Fruit fly (Drosophila melanogaster): Measurements from ENCODE around the gene CG42729.

The CG42729 gene

DNA sequence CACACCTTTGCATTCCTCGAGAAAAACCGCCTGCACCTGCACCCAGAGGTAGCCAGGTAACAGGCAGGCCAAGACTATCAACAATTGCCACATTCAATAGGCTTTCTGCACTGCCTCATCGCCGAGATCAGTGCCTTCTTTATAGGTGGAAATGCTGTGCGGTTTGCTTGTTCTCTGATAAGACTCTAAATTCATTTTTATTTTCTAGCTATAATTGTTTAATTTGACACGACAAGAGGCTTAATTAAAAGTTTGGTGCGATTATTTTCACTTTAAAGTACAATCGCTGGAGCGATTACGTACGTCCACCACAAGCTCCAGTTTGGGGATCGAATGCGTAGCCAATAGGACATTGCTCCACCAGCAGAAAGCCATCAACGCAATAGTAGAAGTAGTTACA is at the start of gene CG42729:
Gene CG42729 (minus strand): TSS at position 101 of the 400 bp plus-strand sequence.
- TF ChIP-seq Pif1A (GFP tag; optimal IDR thresholded peaks at IDR 0.05) (no peak), CG8159 (tag; optimal IDR thresholded peaks at IDR 0.05) (no peak), CG34367 (tag; optimal IDR thresholded peaks at IDR 0.05) (no peak), CG4496 (GFP tag; IDR thresholded peaks at IDR 0.05) (no peak), D1 (tag; optimal IDR thresholded peaks at IDR 0.05) (no peak), Pif1B (GFP tag; optimal IDR thresholded peaks at IDR 0.05) (no peak), CG10348 (GFP tag; IDR thresholded peaks at IDR 0.05) (no peak), Ets98B (GFP tag; IDR thresholded peaks at IDR 0.05) (no peak), Snoo (tag; optimal IDR thresholded peaks at IDR 0.05) (no peak), CG15710 (tag; optimal IDR thresholded peaks at IDR 0.05) (no peak), EcR (GFP tag; optimal IDR thresholded peaks at IDR 0.05) (no peak), CG14655 (GFP tag; optimal IDR thresholded peaks at IDR 0.05) (no peak), gl (tag; optimal IDR thresholded peaks at IDR 0.05) (no peak), CG32121 (GFP tag; IDR thresholded peaks at IDR 0.05) (no peak), rn (GFP tag; IDR thresholded peaks at IDR 0.05) (no peak), fd96Ca (GFP tag; IDR thresholded peaks at IDR 0.05) (no peak), CG9948 (tag; optimal IDR thresholded peaks at IDR 0.05) (no peak)

DNA sequence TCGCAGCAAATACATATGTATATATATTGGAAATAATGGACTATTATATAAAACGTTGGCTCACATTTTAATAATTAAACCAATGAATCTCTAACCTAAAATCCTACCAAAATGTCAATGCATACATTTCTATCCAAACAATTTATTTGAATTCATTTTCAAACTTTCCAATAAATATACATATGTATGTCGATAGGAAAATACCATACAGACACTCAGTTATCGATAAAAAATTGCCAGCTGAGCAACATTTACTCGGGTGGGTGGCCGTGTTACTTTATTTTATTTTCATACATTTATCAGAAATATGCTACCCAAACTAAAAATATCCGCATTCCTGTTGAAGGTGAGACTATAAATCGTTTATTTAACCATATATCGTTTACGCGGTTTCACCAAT is 49.0 kb upstream of the CG42729 start, which contains the start of gene Ufsp2:
Gene Ufsp2 (plus strand): TSS at position 214 of the 400 bp plus-strand sequence.
- TF ChIP-seq CG32121 (GFP tag; IDR thresholded peaks at IDR 0.05) (no peak), CG4496 (GFP tag; IDR thresholded peaks at IDR 0.05) (no peak), fd96Ca (GFP tag; IDR thresholded peaks at IDR 0.05) (no peak)

DNA sequence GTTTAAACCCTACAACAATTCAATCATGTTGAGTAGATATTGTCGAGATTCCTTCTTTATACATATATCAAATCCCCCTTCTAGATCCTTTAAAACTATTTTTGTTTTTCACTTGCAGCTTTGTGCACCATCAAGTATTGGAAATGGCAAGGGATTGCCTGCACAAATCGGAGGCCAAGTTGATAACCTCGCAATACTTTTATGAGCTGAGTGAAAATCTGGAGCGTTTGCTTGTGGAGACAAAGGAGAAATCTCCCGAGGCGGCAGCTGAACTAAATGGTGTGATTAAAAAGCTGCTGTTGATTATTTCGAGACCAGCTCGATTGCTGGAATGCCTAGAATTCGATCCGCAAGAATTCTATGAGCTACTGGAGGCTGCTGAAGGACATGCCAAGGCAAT is 43.3 kb upstream of the CG42729 start:
- TF ChIP-seq Pif1B (GFP tag; optimal IDR thresholded peaks at IDR 0.05) (no peak), Snoo (tag; optimal IDR thresholded peaks at IDR 0.05) (no peak), CG9948 (tag; optimal IDR thresholded peaks at IDR 0.05) (no peak), CG17806 (tag; optimal IDR thresholded peaks at IDR 0.05) (no peak), CG34367 (tag; optimal IDR thresholded peaks at IDR 0.05) (no peak), gl (tag; optimal IDR thresholded peaks at IDR 0.05) (no peak), CG14655 (GFP tag; optimal IDR thresholded peaks at IDR 0.05) (no peak), Ets98B (GFP tag; IDR thresholded peaks at IDR 0.05) (no peak), CG15710 (tag; optimal IDR thresholded peaks at IDR 0.05) (no peak), CG4496 (GFP tag; IDR thresholded peaks at IDR 0.05) (no peak), CG8301 (tag; optimal IDR thresholded peaks at IDR 0.05) (no peak), Pif1A (GFP tag; optimal IDR thresholded peaks at IDR 0.05) (no peak), EcR (GFP tag; optimal IDR thresholded peaks at IDR 0.05) (no peak), CG10348 (GFP tag; IDR thresholded peaks at IDR 0.05) (no peak), CG32121 (GFP tag; IDR thresholded peaks at IDR 0.05) (no peak), fd96Ca (GFP tag; IDR thresholded peaks at IDR 0.05) (no peak)

DNA sequence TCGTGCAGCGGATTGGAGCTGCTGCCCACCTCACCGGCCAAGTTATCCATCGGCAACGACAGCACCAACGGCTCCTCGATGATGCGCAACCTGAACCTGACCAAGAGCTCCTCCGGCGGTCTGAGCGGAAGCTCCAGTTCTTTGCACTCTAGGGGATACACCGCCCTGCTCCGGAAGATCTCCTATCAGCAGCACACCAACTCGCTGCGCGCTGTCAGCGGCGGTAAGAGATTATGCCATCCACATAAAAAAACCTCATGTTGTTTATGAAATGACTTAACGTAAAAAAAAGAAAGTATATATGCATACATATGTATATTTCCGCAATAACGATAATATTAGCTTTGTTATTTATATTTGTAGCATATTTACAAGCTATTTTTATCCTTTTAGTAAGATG is 41.4 kb upstream of the CG42729 start:
- no peak for TF ChIP-seq gl (tag; optimal IDR thresholded peaks at IDR 0.05)
- peak; percentile 68 for TF ChIP-seq EcR (GFP tag; optimal IDR thresholded peaks at IDR 0.05)

DNA sequence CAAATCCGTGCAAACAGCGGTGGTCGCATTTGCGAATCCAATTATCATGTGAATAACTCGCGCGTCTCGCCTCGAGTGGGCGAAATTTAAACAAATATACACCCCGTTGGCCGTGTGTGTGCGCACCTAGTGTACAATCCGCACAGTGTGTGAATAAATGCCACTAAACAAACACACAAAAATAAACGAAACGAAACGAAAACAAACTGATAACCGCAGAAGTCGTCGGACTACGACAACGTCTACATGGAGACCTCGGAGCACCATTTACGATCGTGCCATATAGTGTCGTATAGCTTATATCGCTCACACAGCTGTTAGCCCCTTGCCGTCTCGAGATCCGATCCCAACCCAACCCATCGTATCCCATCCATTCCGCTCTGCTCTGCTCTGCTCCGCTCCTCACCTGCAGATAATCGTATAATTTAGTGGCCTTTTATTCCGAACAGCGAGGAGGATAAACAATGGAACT is 39.2 kb upstream of the CG42729 start:
- TF ChIP-seq CG8301 (tag; optimal IDR thresholded peaks at IDR 0.05) (no peak), EcR (GFP tag; optimal IDR thresholded peaks at IDR 0.05) (peak; percentile 82), gl (tag; optimal IDR thresholded peaks at IDR 0.05) (no peak), Pif1A (GFP tag; optimal IDR thresholded peaks at IDR 0.05) (no peak), D1 (tag; optimal IDR thresholded peaks at IDR 0.05) (no peak), CG32121 (GFP tag; IDR thresholded peaks at IDR 0.05) (no peak), CG10348 (GFP tag; IDR thresholded peaks at IDR 0.05) (no peak), Pif1B (GFP tag; optimal IDR thresholded peaks at IDR 0.05) (peak; percentile 25), Snoo (tag; optimal IDR thresholded peaks at IDR 0.05) (no peak), CG4496 (GFP tag; IDR thresholded peaks at IDR 0.05) (peak; percentile 53; the same call in 1 of the 3 replicates), fd96Ca (GFP tag; IDR thresholded peaks at IDR 0.05) (peak; percentile 57; the same call in 1 of the 3 replicates), CG8159 (tag; optimal IDR thresholded peaks at IDR 0.05) (no peak), rn (GFP tag; IDR thresholded peaks at IDR 0.05) (no peak), CG34367 (tag; optimal IDR thresholded peaks at IDR 0.05) (no peak), CG13204 (GFP tag; optimal IDR thresholded peaks at IDR 0.05) (no peak), CG9948 (tag; optimal IDR thresholded peaks at IDR 0.05) (no peak), CG12605 (GFP tag; IDR thresholded peaks at IDR 0.05) (peak; percentile 61; the same call in 1 of the 2 replicates), Ets98B (GFP tag; IDR thresholded peaks at IDR 0.05) (peak; percentile 24; the same call in 1 of the 2 replicates), CG15710 (tag; optimal IDR thresholded peaks at IDR 0.05) (no peak), CG17806 (tag; optimal IDR thresholded peaks at IDR 0.05) (no peak)

DNA sequence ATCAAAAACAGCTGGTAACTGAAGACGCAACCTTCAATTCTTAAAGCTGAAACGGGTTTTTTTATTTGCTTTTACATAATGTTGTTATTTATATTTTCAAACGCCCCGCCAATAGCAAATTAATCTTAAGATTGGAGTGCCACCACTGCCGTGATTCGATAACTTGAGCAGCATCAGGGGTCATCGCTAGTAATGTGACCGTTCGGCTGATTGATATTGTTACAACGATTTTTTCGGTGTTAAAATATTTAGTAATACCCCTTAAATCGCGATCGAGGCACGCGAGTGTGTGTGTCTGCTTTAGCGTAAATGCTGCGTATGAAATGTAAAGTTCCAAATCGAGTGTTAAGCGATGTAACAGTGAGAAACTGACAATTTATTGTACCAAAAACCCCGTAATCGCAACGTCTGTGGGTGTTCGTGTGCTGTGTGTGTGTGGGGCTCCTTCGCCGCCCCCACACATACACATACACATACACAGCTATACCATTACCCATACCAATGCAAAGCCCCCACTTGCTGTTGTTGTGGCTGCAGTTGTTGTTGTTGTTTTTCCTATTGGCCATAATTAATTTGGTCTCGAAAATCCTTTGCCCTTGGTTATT is 38.6 kb upstream of the CG42729 start, which contains the start of gene dop:
Gene dop (plus strand): TSS at position 185 of the 605 bp plus-strand sequence.
- TF ChIP-seq CG13204 (GFP tag; optimal IDR thresholded peaks at IDR 0.05) (no peak), Snoo (tag; optimal IDR thresholded peaks at IDR 0.05) (peak; percentile 20)

DNA sequence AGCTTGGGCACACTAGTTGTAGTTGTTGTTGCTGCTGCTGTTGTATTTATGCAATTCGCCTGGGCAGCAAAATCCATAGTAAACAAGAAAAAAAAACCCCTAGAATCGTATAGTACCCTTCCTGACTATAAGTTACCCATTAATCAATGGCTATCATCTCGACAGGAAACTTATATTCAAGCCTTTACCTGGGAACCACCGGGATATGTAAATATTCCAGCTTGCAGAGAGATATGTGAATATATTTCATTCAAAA is 36.5 kb upstream of the CG42729 start:
- TF ChIP-seq Pif1A (GFP tag; optimal IDR thresholded peaks at IDR 0.05) (no peak), Pif1B (GFP tag; optimal IDR thresholded peaks at IDR 0.05) (no peak), CG9948 (tag; optimal IDR thresholded peaks at IDR 0.05) (no peak), rn (GFP tag; IDR thresholded peaks at IDR 0.05) (no peak), Snoo (tag; optimal IDR thresholded peaks at IDR 0.05) (no peak)

All from whole organism, pupa.